Fruit fly (Drosophila melanogaster): ENCODE results near the gene Eig71Ef.
A peak's percentile ranks its signal among the peaks of the same experiment; 100 is the strongest.

The Eig71Ef gene

DNA sequence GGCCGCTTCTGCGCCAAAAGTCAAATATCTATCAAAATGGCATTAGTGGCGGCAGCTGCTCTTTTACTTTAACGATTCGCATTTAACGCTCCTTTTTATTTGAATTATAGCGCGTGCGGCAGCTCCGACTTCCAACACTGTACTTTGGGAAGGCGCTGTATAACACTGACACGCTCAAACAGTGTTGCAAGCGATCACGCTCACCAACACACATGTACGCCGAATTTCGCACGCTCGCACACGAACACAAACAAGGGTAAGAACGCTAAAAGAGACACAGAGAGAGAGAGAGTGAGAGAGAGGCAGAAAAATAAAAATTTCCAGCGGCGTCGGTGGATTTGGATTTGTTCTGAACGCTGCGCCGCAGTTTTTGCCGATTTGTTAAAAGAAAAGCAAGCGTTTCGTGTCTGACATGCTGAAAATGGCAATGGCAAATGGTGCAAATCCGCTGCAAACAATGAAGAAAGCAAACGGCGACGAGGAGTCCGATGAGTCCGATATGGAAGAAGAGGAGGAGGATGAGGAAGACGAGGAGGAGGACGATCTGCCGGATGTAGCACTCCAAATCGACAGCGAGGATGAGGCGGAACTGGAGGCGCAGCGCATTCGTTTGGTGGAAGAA, 37.5 kb downstream of the Eig71Ef start, which contains the start of gene Phs (continued):
- TF ChIP-seq Six4 (GFP tag; optimal IDR thresholded peaks at IDR 0.05) (peak; percentile 40), CG18599 (GFP tag; optimal IDR thresholded peaks at IDR 0.05) (peak; percentile 83), gcm2 (GFP tag; optimal IDR thresholded peaks at IDR 0.05) (peak; percentile 43), disco-r (GFP tag; optimal IDR thresholded peaks at IDR 0.05) (peak; percentile 74), pnt (GFP tag; optimal IDR thresholded peaks at IDR 0.05) (peak; percentile 64), Asciz (GFP tag; optimal IDR thresholded peaks at IDR 0.05) (peak; percentile 47), zen2 (GFP tag; IDR thresholded peaks at IDR 0.05; ENCODE audit: partially characterized antibody) (no peak), CG17912 (GFP tag; optimal IDR thresholded peaks at IDR 0.05) (peak; percentile 81), CG30020 (tag; optimal IDR thresholded peaks at IDR 0.05) (peak; percentile 16), tup (GFP tag; optimal IDR thresholded peaks at IDR 0.05) (peak; percentile 73), NfI (GFP tag; optimal IDR thresholded peaks at IDR 0.05) (peak; percentile 88), CG33213 (GFP tag; optimal IDR thresholded peaks at IDR 0.05) (peak; percentile 92), scrt (GFP tag; optimal IDR thresholded peaks at IDR 0.05) (peak; percentile 28), Taf1 (GFP tag; IDR thresholded peaks at IDR 0.05) (no peak), Gug (GFP tag; IDR thresholded peaks at IDR 0.05) (peak; percentile 80), CG9727 (GFP tag; optimal IDR thresholded peaks at IDR 0.05) (peak; percentile 10), fd3F (GFP tag; optimal IDR thresholded peaks at IDR 0.05) (peak; percentile 44), usp (GFP tag; optimal IDR thresholded peaks at IDR 0.05) (no peak), ftz-f1 (GFP tag; optimal IDR thresholded peaks at IDR 0.05) (peak; percentile 73), ranshi (GFP tag; IDR thresholded peaks at IDR 0.05) (peak; percentile 82), sim (GFP tag; IDR thresholded peaks at IDR 0.05) (no peak), CG14667 (GFP tag; IDR thresholded peaks at IDR 0.05) (0 out of 2 replicates have a peak, but pooled peaks have one; percentile 51), ci (GFP tag; IDR thresholded peaks at IDR 0.05) (peak; percentile 87), aop (GFP tag; IDR thresholded peaks at IDR 0.05) (peak; percentile 15; the same call in 1 of the 2 replicates), CG5245 (GFP tag; optimal IDR thresholded peaks at IDR 0.05) (peak; percentile 77), CG33557 (GFP tag; optimal IDR thresholded peaks at IDR 0.05) (peak; percentile 44), Sry-δ (GFP tag; optimal IDR thresholded peaks at IDR 0.05) (peak; percentile 59), CG4404 (GFP tag; IDR thresholded peaks at IDR 0.05) (peak; percentile 75), CG6254 (GFP tag; optimal IDR thresholded peaks at IDR 0.05) (peak; percentile 58), CG10267 (tag; optimal IDR thresholded peaks at IDR 0.05) (peak; percentile 100), CG3407 (GFP tag; optimal IDR thresholded peaks at IDR 0.05) (peak; percentile 60), kah (GFP tag; optimal IDR thresholded peaks at IDR 0.05) (no peak), lola (GFP tag; optimal IDR thresholded peaks at IDR 0.05) (peak in 1 of 3 experiments; percentile 30), sug (tag; optimal IDR thresholded peaks at IDR 0.05) (peak; percentile 59), CG4854 (GFP tag; optimal IDR thresholded peaks at IDR 0.05) (peak; percentile 77), Side (GFP tag; optimal IDR thresholded peaks at IDR 0.05) (peak; percentile 90), CG13287 (GFP tag; IDR thresholded peaks at IDR 0.05; ENCODE audit: partially characterized antibody) (peak; percentile 69), CG12391 (tag; optimal IDR thresholded peaks at IDR 0.05) (peak; percentile 50), CG18476 (GFP tag; optimal IDR thresholded peaks at IDR 0.05) (peak; percentile 77), CG12236 (GFP tag; optimal IDR thresholded peaks at IDR 0.05) (peak; percentile 56), esg (GFP tag; conservative IDR thresholded peaks at IDR 0.05) (no peak), CG32772 (GFP tag; IDR thresholded peaks at IDR 0.05) (peak; percentile 64; the same call in 1 of the 2 replicates), D19A (tag; optimal IDR thresholded peaks at IDR 0.05) (no peak), Antp (GFP tag; optimal IDR thresholded peaks at IDR 0.05) (peak; percentile 93), Hand (GFP tag; optimal IDR thresholded peaks at IDR 0.05) (no peak), CG17359 (tag; optimal IDR thresholded peaks at IDR 0.05) (peak; percentile 61), CG17361 (GFP tag; IDR thresholded peaks at IDR 0.05) (peak; percentile 50; the same call in 1 of the 3 replicates), eyg (GFP tag; optimal IDR thresholded peaks at IDR 0.05) (peak; percentile 80), peb (GFP tag; IDR thresholded peaks at IDR 0.05) (peak; percentile 72)

Measured in whole organism, embryonic.